Fruit fly (Drosophila melanogaster) whole organism, embryonic: ENCODE data around the gene Acp65Aa.

Experiments
- CHES-1-like ChIP-seq: fragments of 200-800 bp; sonication (Bioruptor generic); optimal IDR thresholded peaks from 2 replicates; lab custom pipeline; 2016; ENCODE audit warnings: missing biosample characterization, missing genetic modification characterization
- ci ChIP-seq: fragments of 200-800 bp; sonication (Bioruptor generic); IDR thresholded peaks from 3 replicates; pipeline ENCODE4 v1.3.6; 2022; ENCODE audit warnings: missing biosample characterization, missing genetic modification characterization
- danr ChIP-seq: fragments of 200-800 bp; sonication (Bioruptor generic); IDR thresholded peaks from 2 replicates; pipeline ENCODE4 v1.3.6; 2022; ENCODE audit warnings: missing biosample characterization, missing genetic modification characterization
- pan ChIP-seq, 4 experiments: fragments of >200 bp in 3 of 4; fragments of 200-800 bp in 1 of 4; sonication (Bioruptor generic) in 1 of 4; optimal IDR thresholded peaks in 3 of 4; IDR thresholded peaks in 1 of 4; 2 replicates each; pipeline versions ENCODE4 v1.3.6 to Lab custom; 2017 to 2022; ENCODE audit warnings: missing biosample characterization in 2 of 4, missing genetic modification characterization in 2 of 4, mixed read lengths in 1 of 4
- seq ChIP-seq: fragments of 200-800 bp; sonication (Bioruptor generic); IDR thresholded peaks from 2 replicates; pipeline ENCODE4 v1.3.6; 2022; ENCODE audit warnings: missing biosample characterization, missing genetic modification characterization

Acp65Aa gene

DNA sequence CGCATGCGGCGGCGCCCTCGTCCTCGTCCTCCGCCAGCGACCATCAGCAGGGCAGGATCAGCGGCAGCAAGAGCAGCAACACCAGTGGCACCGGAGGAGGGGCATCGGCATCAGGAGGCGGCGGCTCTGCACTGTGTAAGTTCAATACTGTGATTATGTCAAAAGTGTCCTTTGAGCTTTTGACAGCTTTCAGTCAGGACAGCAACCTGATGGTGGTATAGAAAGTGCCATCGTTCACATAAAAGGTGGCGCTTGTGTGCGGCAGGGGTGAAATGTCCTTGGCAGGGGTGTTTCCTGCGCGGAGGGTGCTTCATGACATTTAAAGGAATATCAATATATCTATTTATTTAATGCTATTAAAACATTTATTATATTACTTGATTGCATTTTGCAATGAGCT is 48.9 kb downstream of the Acp65Aa start (continued):
- TF ChIP-seq pan (optimal IDR thresholded peaks at IDR 0.05; lab: Kevin White, UChicago) (no peak), pan (GFP tag; optimal IDR thresholded peaks at IDR 0.05 in 1 of 2, IDR thresholded peaks at IDR 0.05 in 1 of 2) (no peak), seq (0 out of 2 replicates have a peak, but pooled peaks have one; percentile 33), CHES-1-like (no peak), ci (GFP tag; lab: Robert Waterston, UW) (0 out of 3 replicates have a peak, but pooled peaks have one; percentile 25), danr (no peak)
